Worm (Caenorhabditis elegans): Measurements from ENCODE around the gene F17E9.5.

ce11 chrIV:8333034-8333433 is 12.6 kb upstream of the F17E9.5 start:
- TF ChIP-seq fos-1 (tag; optimal IDR thresholded peaks at IDR 0.05) (no peak), nhr-12 (tag; optimal IDR thresholded peaks at IDR 0.05) (no peak), ztf-11 (tag; optimal IDR thresholded peaks at IDR 0.05) (no peak), lin-11 (tag; optimal IDR thresholded peaks at IDR 0.05) (no peak), elt-3 (tag; optimal IDR thresholded peaks at IDR 0.05) (no peak), lsy-2 (tag; optimal IDR thresholded peaks at IDR 0.05) (no peak), nhr-77 (tag; optimal IDR thresholded peaks at IDR 0.05) (no peak), R02D3.7 (tag; optimal IDR thresholded peaks at IDR 0.05) (no peak), sma-3 (GFP tag; optimal IDR thresholded peaks at IDR 0.05) (no peak), lin-39 (tag; optimal IDR thresholded peaks at IDR 0.05) (no peak), ama-1 (optimal IDR thresholded peaks at IDR 0.05) (no peak), peb-1 (tag; optimal IDR thresholded peaks at IDR 0.05) (no peak), mab-5 (tag; optimal IDR thresholded peaks at IDR 0.05) (no peak)
